Worm (Caenorhabditis elegans) whole organism, mixed stage, embryonic: ENCODE measurements around the gene spe-18.

Source experiments
- M03D4.4 ChIP-seq: sonication (generic microtip); optimal IDR thresholded peaks from 2 replicates; lab custom pipeline; 2017; ENCODE audit warnings: mild to moderate bottlenecking, missing genetic modification characterization, missing compliant biosample characterization
- blmp-1 ChIP-seq: fragments of 150-350 bp; optimal IDR thresholded peaks from 2 replicates; lab custom pipeline; 2014; ENCODE audit warnings: missing biosample characterization, missing genetic modification characterization
- lin-13 ChIP-seq: fragments of 150-350 bp; optimal IDR thresholded peaks from 2 replicates; lab custom pipeline; 2014; ENCODE audit warnings: missing biosample characterization, missing genetic modification characterization
- lin-32 ChIP-seq: fragments of 200-800 bp; sonication (Bioruptor generic); optimal IDR thresholded peaks from 2 replicates; lab custom pipeline; 2018; ENCODE audit warnings: mild to moderate bottlenecking, missing genetic modification characterization, missing compliant biosample characterization
- lsy-2 ChIP-seq: fragments of 150-350 bp; optimal IDR thresholded peaks from 2 replicates; lab custom pipeline; 2014; ENCODE audit warnings: missing biosample characterization, missing genetic modification characterization
- snpc-4 ChIP-seq: fragments of 150-350 bp; optimal IDR thresholded peaks from 2 replicates; lab custom pipeline; 2014; ENCODE audit warnings: missing biosample characterization, missing genetic modification characterization
- sptf-1 ChIP-seq: sonication (generic microtip); optimal IDR thresholded peaks from 2 replicates; lab custom pipeline; 2017; ENCODE audit warnings: mild to moderate bottlenecking, missing genetic modification characterization, moderate library complexity, missing compliant biosample characterization
- unc-39 ChIP-seq: fragments of 150-350 bp; optimal IDR thresholded peaks from 2 replicates; lab custom pipeline; 2014; ENCODE audit warnings: missing biosample characterization, missing genetic modification characterization
- unc-62 ChIP-seq: fragments of 150-350 bp; optimal IDR thresholded peaks from 2 replicates; lab custom pipeline; 2014; ENCODE audit warnings: missing biosample characterization, missing genetic modification reagents, missing genetic modification characterization
- ztf-11 ChIP-seq: fragments of 150-350 bp; optimal IDR thresholded peaks from 2 replicates; lab custom pipeline; 2014; ENCODE audit warnings: missing biosample characterization, missing genetic modification characterization

DNA sequence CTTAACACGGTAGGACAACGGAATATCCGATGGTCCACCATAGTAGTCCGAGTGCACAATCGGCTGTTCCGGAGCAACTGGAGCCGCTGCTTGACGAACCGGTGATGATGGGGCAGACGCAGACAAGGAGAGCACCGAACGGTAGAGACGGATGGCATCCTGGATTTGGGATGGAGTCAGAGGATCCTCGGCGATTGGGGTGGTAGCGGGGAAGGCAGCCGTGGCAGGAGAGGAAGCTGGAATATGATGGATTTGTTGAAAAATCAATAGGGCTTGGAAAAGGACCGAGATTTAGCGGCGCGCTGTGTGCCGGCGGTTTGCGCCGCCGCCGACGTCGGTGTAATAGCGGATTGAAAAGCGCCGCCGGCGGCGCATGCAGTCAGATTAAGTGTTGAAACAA, 790 bp downstream of the spe-18 start:
- no peak for TF ChIP-seq M03D4.4
- no peak for TF ChIP-seq ztf-11
- no peak for TF ChIP-seq unc-39 (tag; lab: Kevin White, UChicago)
- TF ChIP-seq lin-32 (GFP tag; lab: Kevin White, UChicago): no peak
- TF ChIP-seq snpc-4 (tag; lab: Kevin White, UChicago): no peak
- TF ChIP-seq lsy-2 (tag; lab: Kevin White, UChicago): no peak
- no peak for TF ChIP-seq unc-62
- no peak for TF ChIP-seq blmp-1 (tag; lab: Kevin White, UChicago)
- TF ChIP-seq lin-13 (tag; lab: Kevin White, UChicago): no peak
- no peak for TF ChIP-seq sptf-1 (tag; lab: Kevin White, UChicago)
